Fruit fly (Drosophila melanogaster) whole organism: ENCODE results near the gene mew.

Experiments
- CG8478 ChIP-seq: fragments of >200 bp; optimal IDR thresholded peaks from 2 replicates; lab custom pipeline; 2018; ENCODE audit warnings: inconsistent platforms
- Dll ChIP-seq: fragments of >200 bp; optimal IDR thresholded peaks from 2 replicates; lab custom pipeline; 2017

dm6 chrX:13221311-13221710 is 37.0 kb downstream of the mew start:
- TF ChIP-seq CG8478 (lab: Kevin White, UChicago) (no peak), Dll (no peak)
